Worm (Caenorhabditis elegans): ENCODE results near the gene srbc-3.

DNA sequence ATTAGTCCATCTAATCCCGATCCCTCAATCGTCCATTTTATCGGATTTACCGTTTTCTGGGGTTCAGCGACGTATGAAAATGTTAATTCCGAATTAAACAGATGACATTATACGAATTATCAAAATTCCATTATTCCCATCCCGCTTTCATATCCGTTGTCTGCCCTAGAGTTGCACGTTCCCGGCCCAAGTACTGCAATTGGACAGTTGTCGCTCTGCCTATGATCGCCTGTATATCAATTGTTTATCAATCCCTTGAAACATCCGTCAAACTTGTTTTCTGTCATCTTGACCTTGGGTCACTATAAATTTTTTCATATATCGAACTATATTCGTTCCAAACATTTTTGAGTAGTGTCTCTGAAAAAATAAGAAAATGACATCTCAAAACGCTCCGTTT lies 50.0 kb downstream of the srbc-3 start, which contains the start of gene C04E12.5:
- TF ChIP-seq nhr-76 (tag; optimal IDR thresholded peaks at IDR 0.05), result no peak
- no peak for TF ChIP-seq blmp-1 (tag; optimal IDR thresholded peaks at IDR 0.05)
- TF ChIP-seq lsy-2 (tag; optimal IDR thresholded peaks at IDR 0.05), result no peak
- no peak for TF ChIP-seq elt-1 (tag; optimal IDR thresholded peaks at IDR 0.05; ENCODE audit: borderline replicate concordance, insufficient read depth)
- no peak for TF ChIP-seq unc-62 (GFP tag; optimal IDR thresholded peaks at IDR 0.05)
- TF ChIP-seq unc-39 (tag; optimal IDR thresholded peaks at IDR 0.05), result no peak
- TF ChIP-seq ztf-11 (tag; optimal IDR thresholded peaks at IDR 0.05), result no peak
- TF ChIP-seq cnd-1 (tag; optimal IDR thresholded peaks at IDR 0.05), result no peak
- no peak for TF ChIP-seq mep-1 (tag; optimal IDR thresholded peaks at IDR 0.05)
- TF ChIP-seq zip-8 (tag; optimal IDR thresholded peaks at IDR 0.05), result no peak
- no peak for TF ChIP-seq nhr-237 (tag; optimal IDR thresholded peaks at IDR 0.05)
- TF ChIP-seq ceh-83 (GFP tag; optimal IDR thresholded peaks at IDR 0.05), result no peak
- no peak for TF ChIP-seq nhr-2 (tag; optimal IDR thresholded peaks at IDR 0.05)
- TF ChIP-seq pha-4 (tag; optimal IDR thresholded peaks at IDR 0.05), result no peak
